Fruit fly (Drosophila melanogaster): Measurements from ENCODE around the gene CG8945.

Gene CG8945

DNA sequence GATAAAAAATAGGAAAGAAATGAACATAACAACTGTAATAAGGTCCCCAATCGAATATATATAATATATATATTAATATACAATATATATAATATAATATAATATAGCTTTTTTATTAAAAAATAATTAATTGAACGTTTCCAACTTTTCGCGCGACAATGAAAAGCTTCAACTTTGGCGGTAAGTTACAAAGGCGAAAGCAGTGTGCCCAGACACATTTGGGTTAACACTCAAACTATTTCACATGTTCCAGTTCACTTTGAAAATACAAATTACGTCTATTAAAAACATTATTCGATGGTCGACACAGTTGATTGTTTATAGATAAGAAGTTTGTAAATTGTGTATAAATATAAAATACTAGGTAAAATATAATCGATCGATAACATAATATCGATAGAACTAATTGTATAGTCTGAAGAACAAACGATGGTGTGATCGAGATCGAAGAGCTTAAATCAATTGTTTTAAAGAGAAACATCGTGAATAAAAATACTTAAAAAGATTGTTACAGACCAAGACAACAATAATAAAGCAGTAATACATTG is 18.8 kb upstream of the CG8945 start (continued):
- no peak for TF ChIP-seq Dad (GFP tag; optimal IDR thresholded peaks at IDR 0.05)
- no peak for TF ChIP-seq croc (GFP tag; conservative IDR thresholded peaks at IDR 0.05)
- peak; percentile 55 for TF ChIP-seq stwl (tag; optimal IDR thresholded peaks at IDR 0.05)
- no peak for TF ChIP-seq abd-A (tag; optimal IDR thresholded peaks at IDR 0.05)
- TF ChIP-seq slou (GFP tag; optimal IDR thresholded peaks at IDR 0.05) = no peak
- TF ChIP-seq gem (tag; optimal IDR thresholded peaks at IDR 0.05) = no peak
- no peak for TF ChIP-seq CG9609 (GFP tag; optimal IDR thresholded peaks at IDR 0.05)

DNA sequence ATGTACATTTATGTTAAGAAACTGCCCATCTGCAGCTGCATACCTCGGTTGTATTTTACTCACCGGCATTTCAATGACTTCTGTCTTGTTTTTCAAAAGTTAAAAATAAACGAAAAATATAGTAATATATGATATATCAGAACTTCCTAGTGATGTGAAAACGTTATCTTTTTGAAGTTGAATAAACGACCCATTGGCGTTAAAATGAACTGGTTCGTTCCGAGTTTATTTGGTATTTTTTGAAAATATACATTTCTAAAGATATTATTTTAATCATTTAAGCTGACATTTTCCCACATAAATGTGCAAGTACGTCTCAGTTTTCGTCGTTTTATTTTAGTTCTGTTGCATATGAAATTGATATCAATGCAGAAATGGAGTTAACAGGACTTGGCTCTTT is 18.2 kb upstream of the CG8945 start, which contains the start of gene Arpc3B:
Gene Arpc3B, minus strand, starts transcription at position 146 of the 400 bp plus-strand sequence.
- TF ChIP-seq BEAF-32 (GFP tag; optimal IDR thresholded peaks at IDR 0.05) (peak; percentile 9), Hey (tag; optimal IDR thresholded peaks at IDR 0.05) (no peak), CG31441 (GFP tag; IDR thresholded peaks at IDR 0.05) (no peak), CG15514 (GFP tag; optimal IDR thresholded peaks at IDR 0.05) (peak; percentile 98), knrl (GFP tag; IDR thresholded peaks at IDR 0.05; ENCODE audit: partially characterized antibody) (peak; percentile 5; the same call in 1 of the 3 replicates)

DNA sequence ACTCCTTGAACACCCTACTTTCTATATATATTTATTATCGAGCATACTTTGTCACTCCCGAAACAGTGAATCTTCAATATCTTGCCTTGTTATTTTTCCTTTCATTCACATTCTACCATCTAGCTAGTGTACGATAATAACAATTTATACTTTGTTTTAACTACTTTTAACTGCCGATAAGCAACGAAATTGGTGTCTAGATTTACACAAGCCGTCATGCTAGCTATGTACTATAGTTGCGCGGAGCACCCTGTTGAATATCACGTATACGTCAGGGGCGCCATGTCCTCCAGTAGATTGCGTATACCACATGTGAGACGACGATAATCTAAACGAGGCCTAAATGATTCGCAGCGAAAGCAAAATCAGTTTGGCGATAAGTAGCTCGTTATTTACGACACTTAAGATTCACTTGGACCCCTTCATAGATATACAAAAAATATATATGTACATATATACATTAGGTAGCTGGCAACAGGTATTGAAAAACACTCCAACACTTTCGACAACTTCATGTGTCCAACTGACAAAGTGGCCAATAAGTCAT is 6.5 kb upstream of the CG8945 start:
- TF ChIP-seq CG14014 (GFP tag; IDR thresholded peaks at IDR 0.05) (no peak), Neu2 (GFP tag; optimal IDR thresholded peaks at IDR 0.05; ENCODE audit: borderline replicate concordance) (no peak), sens-2 (GFP tag; IDR thresholded peaks at IDR 0.05) (no peak), CG32767 (GFP tag; IDR thresholded peaks at IDR 0.05) (no peak), bbx (GFP tag; IDR thresholded peaks at IDR 0.05; ENCODE audit: partially characterized antibody) (no peak), usp (GFP tag; optimal IDR thresholded peaks at IDR 0.05) (no peak), wor (GFP tag; IDR thresholded peaks at IDR 0.05) (no peak), CG8281 (tag; optimal IDR thresholded peaks at IDR 0.05) (no peak), sens (GFP tag) (peak; percentile 28), lab (GFP tag; optimal IDR thresholded peaks at IDR 0.05) (peak; percentile 31), sd (tag; optimal IDR thresholded peaks at IDR 0.05) (no peak), CG13775 (GFP tag; optimal IDR thresholded peaks at IDR 0.05) (no peak), az2 (GFP tag; optimal IDR thresholded peaks at IDR 0.05) (no peak), Vsx1 (GFP tag; optimal IDR thresholded peaks at IDR 0.05) (no peak), her (GFP tag; optimal IDR thresholded peaks at IDR 0.05) (no peak), Rx (GFP tag; IDR thresholded peaks at IDR 0.05) (no peak), MTF-1 (GFP tag; optimal IDR thresholded peaks at IDR 0.05; ENCODE audit: borderline replicate concordance) (no peak), cas (GFP tag; IDR thresholded peaks at IDR 0.05) (no peak), Jarid2 (GFP tag; optimal IDR thresholded peaks at IDR 0.05) (no peak), insv (GFP tag; optimal IDR thresholded peaks at IDR 0.05) (no peak), sug (tag; optimal IDR thresholded peaks at IDR 0.05) (peak; percentile 73), pnt (GFP tag; optimal IDR thresholded peaks at IDR 0.05) (no peak), B-H2 (GFP tag; optimal IDR thresholded peaks at IDR 0.05) (no peak), lbe (GFP tag; optimal IDR thresholded peaks at IDR 0.05) (no peak), H15 (GFP tag; IDR thresholded peaks at IDR 0.05) (no peak), Bdp1 (GFP tag; optimal IDR thresholded peaks at IDR 0.05) (no peak), CG7372 (GFP tag; IDR thresholded peaks at IDR 0.05) (0 out of 2 replicates have a peak, but pooled peaks have one; percentile 10), kay (GFP tag; optimal IDR thresholded peaks at IDR 0.05) (no peak), mirr (GFP tag; optimal IDR thresholded peaks at IDR 0.05) (peak; percentile 18), CG8388 (GFP tag; optimal IDR thresholded peaks at IDR 0.05) (no peak), vfl (GFP tag; optimal IDR thresholded peaks at IDR 0.05) (no peak), CG6791 (GFP tag; IDR thresholded peaks at IDR 0.05; ENCODE audit: partially characterized antibody) (no peak), Poxn (GFP tag; IDR thresholded peaks at IDR 0.05) (no peak), CG6765 (GFP tag; optimal IDR thresholded peaks at IDR 0.05) (no peak), CG10366 (GFP tag; IDR thresholded peaks at IDR 0.05) (peak; percentile 23; the same call in 1 of the 2 replicates)
